Fruit fly (Drosophila melanogaster) whole organism, embryonic: Measurements from ENCODE around the gene Sfp33A2.

Experiments
- CG10366 ChIP-seq: fragments of 200-800 bp; sonication (Bioruptor generic); IDR thresholded peaks from 2 replicates; pipeline ENCODE4 v1.3.6; 2022; ENCODE audit warnings: missing biosample characterization, missing genetic modification characterization
- CG10979 ChIP-seq: fragments of 200-800 bp; sonication (Bioruptor generic); optimal IDR thresholded peaks from 2 replicates; lab custom pipeline; 2018; ENCODE audit warnings: missing biosample characterization, mild to moderate bottlenecking, missing genetic modification characterization, moderate library complexity
- CG12236 ChIP-seq: fragments of 200-800 bp; sonication (Bioruptor generic); optimal IDR thresholded peaks from 2 replicates; lab custom pipeline; 2016; ENCODE audit warnings: missing biosample characterization, missing genetic modification characterization
- CG14014 ChIP-seq: fragments of 200-800 bp; sonication (Bioruptor generic); IDR thresholded peaks from 2 replicates; pipeline ENCODE4 v1.3.6; 2022; ENCODE audit warnings: missing biosample characterization, missing genetic modification characterization
- CG15073 ChIP-seq: fragments of 200-800 bp; sonication (Bioruptor generic); optimal IDR thresholded peaks from 2 replicates; lab custom pipeline; 2016; ENCODE audit warnings: missing biosample characterization, missing genetic modification characterization
- CG15269 ChIP-seq: fragments of 200-800 bp; sonication (Bioruptor generic); optimal IDR thresholded peaks from 2 replicates; lab custom pipeline; 2018; ENCODE audit warnings: missing biosample characterization, mild to moderate bottlenecking, missing genetic modification characterization, moderate library complexity
- CG17802 ChIP-seq: fragments of 200-800 bp; sonication (Bioruptor generic); optimal IDR thresholded peaks from 2 replicates; lab custom pipeline; 2018; ENCODE audit warnings: missing biosample characterization, mild to moderate bottlenecking, missing genetic modification characterization, moderate library complexity
- CG31365 ChIP-seq: fragments of 200-800 bp; sonication (Bioruptor generic); optimal IDR thresholded peaks from 2 replicates; lab custom pipeline; 2018; ENCODE audit warnings: missing biosample characterization, mild to moderate bottlenecking, missing genetic modification characterization
- CG6654 ChIP-seq: fragments of 200-800 bp; sonication (Bioruptor generic); optimal IDR thresholded peaks from 2 replicates; lab custom pipeline; 2017; ENCODE audit warnings: missing biosample characterization, mild to moderate bottlenecking, missing genetic modification characterization
- CG6765 ChIP-seq: fragments of 200-800 bp; sonication (Bioruptor generic); optimal IDR thresholded peaks from 3 replicates; lab custom pipeline; 2017; ENCODE audit warnings: missing biosample characterization, mild to moderate bottlenecking, missing genetic modification characterization
- CG6791 ChIP-seq: fragments of 200-800 bp; sonication (Bioruptor generic); IDR thresholded peaks from 3 replicates; pipeline ENCODE4 v1.3.6; 2022; ENCODE audit warnings: missing biosample characterization, missing genetic modification characterization; ENCODE audit not compliant: partially characterized antibody
- CG8089 ChIP-seq: fragments of 200-800 bp; sonication (Bioruptor generic); optimal IDR thresholded peaks from 3 replicates; lab custom pipeline; 2016; ENCODE audit warnings: missing biosample characterization, missing genetic modification characterization
- CG8478 ChIP-seq: fragments of >200 bp; optimal IDR thresholded peaks from 2 replicates; lab custom pipeline; 2018
- CG9215 ChIP-seq: fragments of 200-800 bp; sonication (Bioruptor generic); IDR thresholded peaks from 2 replicates; pipeline ENCODE4 v1.3.6; 2022; ENCODE audit warnings: missing biosample characterization, missing genetic modification characterization
- CG9727 ChIP-seq: fragments of 200-800 bp; sonication (Bioruptor generic); optimal IDR thresholded peaks from 3 replicates; lab custom pipeline; 2017; ENCODE audit warnings: missing biosample characterization, mild to moderate bottlenecking, missing genetic modification characterization
- CG9797 ChIP-seq: fragments of 200-800 bp; sonication (Bioruptor generic); optimal IDR thresholded peaks from 3 replicates; lab custom pipeline; 2018; ENCODE audit warnings: missing biosample characterization, mild to moderate bottlenecking, missing genetic modification characterization
- CG9932 ChIP-seq: fragments of 200-800 bp; sonication (Bioruptor generic); IDR thresholded peaks from 2 replicates; pipeline ENCODE4 v1.3.6; 2022; ENCODE audit warnings: missing biosample characterization, missing genetic modification characterization
- Dll ChIP-seq: fragments of 200-800 bp; sonication (Bioruptor generic); IDR thresholded peaks from 4 replicates; pipeline ENCODE4 v1.3.6; 2022; ENCODE audit warnings: missing biosample characterization, missing genetic modification characterization; ENCODE audit not compliant: partially characterized antibody
- E2f2 ChIP-seq: fragments of 200-800 bp; sonication (Bioruptor generic); IDR thresholded peaks from 2 replicates; pipeline ENCODE4 v1.3.6; 2022; ENCODE audit warnings: missing biosample characterization, missing genetic modification characterization
- Fer3 ChIP-seq: fragments of 200-800 bp; sonication (Bioruptor generic); optimal IDR thresholded peaks from 2 replicates; lab custom pipeline; 2018; ENCODE audit warnings: missing biosample characterization, mild to moderate bottlenecking, missing genetic modification characterization, moderate library complexity
- H15 ChIP-seq: fragments of 200-800 bp; sonication (Bioruptor generic); IDR thresholded peaks from 3 replicates; pipeline ENCODE4 v1.3.6; 2022; ENCODE audit warnings: missing biosample characterization, missing genetic modification characterization
- Hey ChIP-seq: fragments of 200-800 bp; sonication (Bioruptor generic); optimal IDR thresholded peaks from 3 replicates; lab custom pipeline; 2018; ENCODE audit warnings: missing biosample characterization, mild to moderate bottlenecking, missing genetic modification characterization
- Jarid2 ChIP-seq: fragments of 200-800 bp; sonication (Bioruptor generic); optimal IDR thresholded peaks from 3 replicates; lab custom pipeline; 2017; ENCODE audit warnings: mild to moderate bottlenecking, missing biosample characterization, missing genetic modification reagents, missing genetic modification characterization
- NfI ChIP-seq: fragments of 200-800 bp; sonication (Bioruptor generic); optimal IDR thresholded peaks from 3 replicates; lab custom pipeline; 2018; ENCODE audit warnings: missing biosample characterization, mild to moderate bottlenecking, missing genetic modification characterization, moderate library complexity
- Oaz ChIP-seq: fragments of 200-800 bp; sonication (Bioruptor generic); IDR thresholded peaks from 2 replicates; pipeline ENCODE4 v1.3.6; 2022; ENCODE audit warnings: missing biosample characterization, missing genetic modification characterization
- Oli ChIP-seq: fragments of 200-800 bp; sonication (Bioruptor generic); optimal IDR thresholded peaks from 2 replicates; lab custom pipeline; 2018; ENCODE audit warnings: missing biosample characterization, mild to moderate bottlenecking, missing genetic modification characterization, moderate library complexity
- Rfx ChIP-seq: fragments of 200-800 bp; sonication (Bioruptor generic); IDR thresholded peaks from 2 replicates; pipeline ENCODE4 v1.3.6; 2022; ENCODE audit warnings: missing biosample characterization, missing genetic modification characterization
- Trl ChIP-seq, 3 experiments: fragments of >200 bp in 2 of 3; fragments of 200-800 bp in 1 of 3; sonication (Bioruptor generic) in 1 of 3; optimal IDR thresholded peaks; 2 replicates in 1 of 3; 3 replicates in 2 of 3; lab custom pipeline; 2016 to 2017; ENCODE audit warnings: missing biosample characterization in 1 of 3, missing genetic modification characterization in 1 of 3
- ab ChIP-seq: fragments of 200-800 bp; sonication (Bioruptor generic); optimal IDR thresholded peaks from 2 replicates; lab custom pipeline; 2016; ENCODE audit warnings: missing biosample characterization, missing genetic modification characterization
- bsh ChIP-seq, 2 experiments: fragments of 200-800 bp; sonication (Bioruptor generic); optimal IDR thresholded peaks; 2 replicates each; lab custom pipeline; 2017 to 2018; ENCODE audit warnings: mild to moderate bottlenecking in 2 of 2, missing biosample characterization in 2 of 2, missing genetic modification characterization in 2 of 2, moderate library complexity in 1 of 2
- btn ChIP-seq: fragments of 200-800 bp; sonication (Bioruptor generic); optimal IDR thresholded peaks from 2 replicates; lab custom pipeline; 2016; ENCODE audit warnings: missing biosample characterization, missing genetic modification characterization
- chif ChIP-seq, 2 experiments: fragments of 200-800 bp; sonication (Bioruptor generic); optimal IDR thresholded peaks; 3 replicates each; lab custom pipeline; 2016; ENCODE audit warnings: missing biosample characterization in 2 of 2, missing genetic modification characterization in 2 of 2
- chm ChIP-seq: fragments of 200-800 bp; sonication (Bioruptor generic); IDR thresholded peaks from 2 replicates; pipeline ENCODE4 v1.3.6; 2022; ENCODE audit warnings: missing biosample characterization, missing genetic modification characterization
- ftz-f1 ChIP-seq: fragments of 200-800 bp; sonication (Bioruptor generic); optimal IDR thresholded peaks from 2 replicates; lab custom pipeline; 2016; ENCODE audit warnings: missing biosample characterization, missing genetic modification characterization
- fu2 ChIP-seq: fragments of 200-800 bp; sonication (Bioruptor generic); optimal IDR thresholded peaks from 2 replicates; lab custom pipeline; 2016; ENCODE audit warnings: missing biosample characterization, missing genetic modification characterization
- hbn ChIP-seq: fragments of 200-800 bp; sonication (Bioruptor generic); IDR thresholded peaks from 2 replicates; pipeline ENCODE4 v1.3.6; 2022; ENCODE audit warnings: missing biosample characterization, missing genetic modification characterization; ENCODE audit not compliant: partially characterized antibody
- klu ChIP-seq: fragments of 200-800 bp; sonication (Bioruptor generic); IDR thresholded peaks from 2 replicates; pipeline ENCODE4 v1.3.6; 2022; ENCODE audit warnings: missing biosample characterization, missing genetic modification characterization
- mirr ChIP-seq: fragments of 200-800 bp; sonication (Bioruptor generic); optimal IDR thresholded peaks from 3 replicates; lab custom pipeline; 2018; ENCODE audit warnings: missing biosample characterization, mild to moderate bottlenecking, missing genetic modification characterization
- nmo ChIP-seq: fragments of 200-800 bp; sonication (Bioruptor generic); optimal IDR thresholded peaks from 2 replicates; lab custom pipeline; 2018; ENCODE audit warnings: missing biosample characterization, mild to moderate bottlenecking, missing genetic modification characterization, moderate library complexity
- pan ChIP-seq, 4 experiments: fragments of >200 bp in 3 of 4; fragments of 200-800 bp in 1 of 4; sonication (Bioruptor generic) in 1 of 4; optimal IDR thresholded peaks in 3 of 4; IDR thresholded peaks in 1 of 4; 2 replicates each; pipeline versions ENCODE4 v1.3.6 to Lab custom; 2017 to 2022; ENCODE audit warnings: missing biosample characterization in 2 of 4, missing genetic modification characterization in 2 of 4, mixed read lengths in 1 of 4
- pita ChIP-seq: fragments of 200-800 bp; sonication (Bioruptor generic); optimal IDR thresholded peaks from 2 replicates; lab custom pipeline; 2017; ENCODE audit warnings: missing biosample characterization, mild to moderate bottlenecking, missing genetic modification characterization
- ranshi ChIP-seq: fragments of 200-800 bp; sonication (Bioruptor generic); IDR thresholded peaks from 2 replicates; pipeline ENCODE4 v1.3.6; 2022; ENCODE audit warnings: missing biosample characterization, missing genetic modification characterization
- sd ChIP-seq: fragments of 200-800 bp; sonication (Bioruptor generic); optimal IDR thresholded peaks from 3 replicates; lab custom pipeline; 2018; ENCODE audit warnings: missing biosample characterization, mild to moderate bottlenecking, missing genetic modification characterization, moderate library complexity
- stwl ChIP-seq: fragments of 200-800 bp; sonication (Bioruptor generic); optimal IDR thresholded peaks from 3 replicates; lab custom pipeline; 2018; ENCODE audit warnings: missing biosample characterization, mild to moderate bottlenecking, missing genetic modification characterization, moderate library complexity
- sug ChIP-seq: fragments of 200-800 bp; optimal IDR thresholded peaks from 2 replicates; lab custom pipeline; 2019; ENCODE audit warnings: missing biosample characterization, mild to moderate bottlenecking, missing genetic modification characterization, moderate library complexity
- tup ChIP-seq: fragments of 200-800 bp; sonication (Bioruptor generic); optimal IDR thresholded peaks from 2 replicates; lab custom pipeline; 2016; ENCODE audit warnings: missing biosample characterization, mild to moderate bottlenecking, missing genetic modification characterization, moderate library complexity
- zfh1 ChIP-seq: fragments of 200-800 bp; sonication (Bioruptor generic); IDR thresholded peaks from 3 replicates; pipeline ENCODE4 v1.3.6; 2022; ENCODE audit warnings: missing biosample characterization, missing genetic modification characterization
- zfh2 ChIP-seq: fragments of 200-800 bp; sonication (Bioruptor generic); optimal IDR thresholded peaks from 2 replicates; lab custom pipeline; 2016; ENCODE audit warnings: missing biosample characterization, missing genetic modification characterization

The Sfp33A2 gene

DNA sequence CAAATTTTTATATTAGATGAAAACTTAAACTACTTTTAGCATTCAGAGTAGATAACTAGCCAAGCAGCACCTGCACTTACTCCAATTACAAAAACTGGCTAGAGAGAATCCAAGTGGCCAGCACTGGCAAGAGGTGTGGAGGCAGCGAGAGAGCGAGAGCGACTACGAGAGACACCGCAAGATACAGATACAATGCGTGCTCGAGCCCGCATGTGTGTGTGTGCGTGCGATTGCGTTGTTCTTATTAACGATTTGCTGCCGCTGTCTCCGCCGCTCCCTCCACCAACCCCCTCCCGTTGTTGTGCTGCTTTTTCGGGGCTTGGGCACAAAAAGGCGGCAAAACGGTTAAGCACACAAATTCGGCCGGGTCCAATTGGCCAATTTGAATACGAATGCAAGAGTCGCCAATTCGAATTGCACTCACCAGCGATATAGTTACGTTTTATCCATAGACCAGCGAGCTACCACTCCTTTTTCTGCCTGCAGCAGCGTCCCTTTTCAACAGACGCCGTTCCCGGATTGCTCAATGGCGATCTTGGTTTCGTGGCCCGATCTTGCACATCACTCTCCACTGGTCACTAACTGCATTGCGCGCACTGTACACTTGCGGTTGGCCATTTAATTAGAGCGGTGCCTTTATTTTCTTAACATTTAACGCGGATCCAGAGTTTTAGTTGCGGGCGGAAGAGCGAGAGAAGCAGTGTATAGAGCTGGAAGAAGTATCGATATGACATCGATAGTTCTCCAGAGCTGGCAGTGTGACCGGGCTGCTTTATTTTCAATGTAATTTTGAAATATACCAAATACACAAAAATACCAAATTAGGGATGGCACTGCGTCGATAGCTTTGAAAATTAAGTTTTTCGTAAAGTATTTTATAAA, 28.6 kb upstream of the Sfp33A2 start, which contains the start of gene crol (continued):
- TF ChIP-seq Hey (tag; lab: Kevin White, UChicago) = no peak
- peak; percentile 55 for TF ChIP-seq mirr (GFP tag; lab: Kevin White, UChicago)
- TF ChIP-seq Oli (tag; lab: Kevin White, UChicago) = no peak
- no peak for TF ChIP-seq CG15073 (GFP tag; lab: Kevin White, UChicago)
- TF ChIP-seq CG9932 (GFP tag; lab: Robert Waterston, UW) = peak; percentile 59
- peak; percentile 27 for TF ChIP-seq CG10979
- TF ChIP-seq sd (tag; lab: Kevin White, UChicago) = no peak
- TF ChIP-seq E2f2 (GFP tag; lab: Robert Waterston, UW) = peak; percentile 49; the same call in 1 of the 2 replicates
- TF ChIP-seq CG31365 = peak; percentile 1
- no peak for TF ChIP-seq pan (optimal IDR thresholded peaks at IDR 0.05; lab: Kevin White, UChicago)
- TF ChIP-seq pan (GFP tag; optimal IDR thresholded peaks at IDR 0.05 in 1 of 2, IDR thresholded peaks at IDR 0.05 in 1 of 2) = peak in 1 of 2 experiments; percentile 20
- TF ChIP-seq chm = peak; percentile 68
- TF ChIP-seq CG6654 (GFP tag; lab: Kevin White, UChicago) = no peak
- no peak for TF ChIP-seq pita (GFP tag; lab: Kevin White, UChicago)
- peak; percentile 50 for TF ChIP-seq nmo (GFP tag; lab: Kevin White, UChicago)
- TF ChIP-seq klu (GFP tag; lab: Robert Waterston, UW) = no peak
- no peak for TF ChIP-seq CG6765 (GFP tag; lab: Kevin White, UChicago)
- TF ChIP-seq hbn (GFP tag; lab: Robert Waterston, UW) = peak; percentile 84
- peak; percentile 89 for TF ChIP-seq CG6791
- TF ChIP-seq CG17802 (tag; lab: Kevin White, UChicago) = no peak
- TF ChIP-seq ranshi (GFP tag; lab: Robert Waterston, UW) = no peak
- TF ChIP-seq CG12236 (GFP tag; lab: Kevin White, UChicago) = no peak
- TF ChIP-seq sug (tag; lab: Kevin White, UChicago) = peak; percentile 28
- TF ChIP-seq zfh2 (GFP tag; lab: Kevin White, UChicago) = no peak
- TF ChIP-seq NfI = no peak
- TF ChIP-seq Fer3 (tag; lab: Kevin White, UChicago) = no peak
- TF ChIP-seq CG9215 = no peak
- 0 out of 3 replicates have a peak, but pooled peaks have one; percentile 10 for TF ChIP-seq zfh1
- TF ChIP-seq ab (GFP tag; lab: Kevin White, UChicago) = no peak
- TF ChIP-seq CG14014 (GFP tag; lab: Robert Waterston, UW) = no peak
- TF ChIP-seq Oaz (GFP tag; lab: Robert Waterston, UW) = no peak
- TF ChIP-seq tup (GFP tag; lab: Kevin White, UChicago) = no peak
- TF ChIP-seq CG9797 (GFP tag; lab: Kevin White, UChicago) = peak; percentile 87
- peak; percentile 1 for TF ChIP-seq CG15269
- TF ChIP-seq chif (GFP tag; optimal IDR thresholded peaks at IDR 0.05; lab: Kevin White, UChicago) = no peak
- TF ChIP-seq CG10366 (GFP tag; lab: Robert Waterston, UW) = 0 out of 2 replicates have a peak, but pooled peaks have one; percentile 13
- TF ChIP-seq Rfx (GFP tag; lab: Robert Waterston, UW) = peak; percentile 60
- peak in 1 of 2 experiments; percentile 17 for TF ChIP-seq bsh (GFP tag; optimal IDR thresholded peaks at IDR 0.05; lab: Kevin White, UChicago)
- TF ChIP-seq Trl (optimal IDR thresholded peaks at IDR 0.05; lab: Kevin White, UChicago) = peak; percentile 86 to 91
- no peak for TF ChIP-seq Trl (GFP tag; optimal IDR thresholded peaks at IDR 0.05; lab: Kevin White, UChicago)
- no peak for TF ChIP-seq ftz-f1 (GFP tag; lab: Kevin White, UChicago)
- peak; percentile 100 for TF ChIP-seq stwl (tag; lab: Kevin White, UChicago)
- TF ChIP-seq btn (GFP tag; lab: Kevin White, UChicago) = no peak
- TF ChIP-seq CG8478 (lab: Kevin White, UChicago) = no peak
- peak; percentile 24 for TF ChIP-seq CG9727 (GFP tag; lab: Kevin White, UChicago)
- TF ChIP-seq fu2 (GFP tag; lab: Kevin White, UChicago) = no peak
- no peak for TF ChIP-seq H15 (GFP tag; lab: Robert Waterston, UW)
- no peak for TF ChIP-seq CG8089 (GFP tag; lab: Kevin White, UChicago)
- no peak for TF ChIP-seq Jarid2 (GFP tag; lab: Kevin White, UChicago)
- TF ChIP-seq Dll (GFP tag; lab: Robert Waterston, UW) = peak; percentile 86
